Worm (Caenorhabditis elegans): ENCODE data around the gene gfrp-1.

- no peak for TF ChIP-seq flt-1 (GFP tag; IDR thresholded peaks at IDR 0.05)
- TF ChIP-seq klf-2 (GFP tag; conservative IDR thresholded peaks at IDR 0.05): no peak
- no peak for TF ChIP-seq T22C8.4 (GFP tag; IDR thresholded peaks at IDR 0.05)
- no peak for TF ChIP-seq med-1 (GFP tag; optimal IDR thresholded peaks at IDR 0.05; ENCODE audit: insufficient read depth)
- TF ChIP-seq tab-1 (GFP tag; IDR thresholded peaks at IDR 0.05): no peak
- no peak for TF ChIP-seq ztf-23 (GFP tag; IDR thresholded peaks at IDR 0.05)
- TF ChIP-seq cog-1 (tag; optimal IDR thresholded peaks at IDR 0.05): no peak
- TF ChIP-seq ztf-29 (GFP tag; IDR thresholded peaks at IDR 0.05): no peak
Observed at ce11 chrIV:218252-218651, 14.8 kb downstream of the gfrp-1 start, which contains the start of gene prdx-6.

Data from whole organism, midembryonic.